Fruit fly (Drosophila melanogaster) whole organism, embryonic: ENCODE measurements around the gene Fdx1.

Experiments
- Adf1 ChIP-seq: fragments of 200-800 bp; sonication (Bioruptor generic); IDR thresholded peaks from 2 replicates; pipeline ENCODE4 v1.3.6; 2022; ENCODE audit warnings: missing biosample characterization, missing genetic modification characterization
- Aef1 ChIP-seq: fragments of 200-800 bp; sonication (Bioruptor generic); IDR thresholded peaks from 3 replicates; pipeline ENCODE4 v1.3.6; 2022; ENCODE audit warnings: missing biosample characterization, missing genetic modification characterization
- CG11695 ChIP-seq: fragments of 200-800 bp; sonication (Bioruptor generic); IDR thresholded peaks from 3 replicates; pipeline ENCODE4 v1.3.6; 2022; ENCODE audit warnings: missing biosample characterization, missing genetic modification characterization
- CG13894 ChIP-seq: fragments of 200-800 bp; sonication (Bioruptor generic); optimal IDR thresholded peaks from 3 replicates; lab custom pipeline; 2018; ENCODE audit warnings: missing biosample characterization, mild to moderate bottlenecking, missing genetic modification characterization, moderate library complexity
- CG14050 ChIP-seq: fragments of 200-800 bp; sonication (Bioruptor generic); IDR thresholded peaks from 3 replicates; pipeline ENCODE4 v1.3.6; 2022; ENCODE audit warnings: missing biosample characterization, missing genetic modification characterization
- CG14667 ChIP-seq: fragments of 200-800 bp; sonication (Bioruptor generic); IDR thresholded peaks from 2 replicates; pipeline ENCODE4 v1.3.6; 2022; ENCODE audit warnings: missing biosample characterization, missing genetic modification characterization
- CG15011 ChIP-seq: fragments of 200-800 bp; sonication (Bioruptor generic); optimal IDR thresholded peaks from 3 replicates; lab custom pipeline; 2018; ENCODE audit warnings: missing biosample characterization, mild to moderate bottlenecking, missing genetic modification characterization
- CG15269 ChIP-seq: fragments of 200-800 bp; sonication (Bioruptor generic); optimal IDR thresholded peaks from 2 replicates; lab custom pipeline; 2018; ENCODE audit warnings: missing biosample characterization, mild to moderate bottlenecking, missing genetic modification characterization, moderate library complexity
- CG16779 ChIP-seq: fragments of 200-800 bp; sonication (Bioruptor generic); IDR thresholded peaks from 2 replicates; pipeline ENCODE4 v1.3.6; 2022; ENCODE audit warnings: missing biosample characterization, missing genetic modification characterization
- CG16815 ChIP-seq: fragments of 200-800 bp; sonication (Bioruptor generic); optimal IDR thresholded peaks from 3 replicates; lab custom pipeline; 2017; ENCODE audit warnings: missing biosample characterization, mild to moderate bottlenecking, missing genetic modification characterization
- CG17612 ChIP-seq: fragments of 200-800 bp; sonication (Bioruptor generic); IDR thresholded peaks from 2 replicates; pipeline ENCODE4 v1.3.6; 2022; ENCODE audit warnings: missing biosample characterization, missing genetic modification characterization
- CG3065 ChIP-seq: fragments of 200-800 bp; sonication (Bioruptor generic); optimal IDR thresholded peaks from 2 replicates; lab custom pipeline; 2016; ENCODE audit warnings: missing biosample characterization, missing genetic modification characterization
- CG3163 ChIP-seq: fragments of 200-800 bp; sonication (Bioruptor generic); optimal IDR thresholded peaks from 3 replicates; lab custom pipeline; 2016; ENCODE audit warnings: missing biosample characterization, missing genetic modification characterization
- CG3995 ChIP-seq: fragments of 200-800 bp; sonication (Bioruptor generic); optimal IDR thresholded peaks from 3 replicates; lab custom pipeline; 2016; ENCODE audit warnings: missing biosample characterization, missing genetic modification characterization
- CG4820 ChIP-seq: fragments of 200-800 bp; sonication (Bioruptor generic); optimal IDR thresholded peaks from 3 replicates; lab custom pipeline; 2016; ENCODE audit warnings: missing biosample characterization, missing genetic modification characterization
- CG5245 ChIP-seq: fragments of 200-800 bp; sonication (Bioruptor generic); optimal IDR thresholded peaks from 3 replicates; lab custom pipeline; 2016; ENCODE audit warnings: missing biosample characterization, missing genetic modification characterization
- CG6765 ChIP-seq: fragments of 200-800 bp; sonication (Bioruptor generic); optimal IDR thresholded peaks from 3 replicates; lab custom pipeline; 2017; ENCODE audit warnings: missing biosample characterization, mild to moderate bottlenecking, missing genetic modification characterization
- CG9609 ChIP-seq: fragments of 200-800 bp; sonication (Bioruptor generic); optimal IDR thresholded peaks from 3 replicates; lab custom pipeline; 2016; ENCODE audit warnings: missing biosample characterization, missing genetic modification characterization
- D ChIP-seq, 2 experiments: fragments of 200-800 bp in 1 of 2; fragments of >200 bp in 1 of 2; sonication (Bioruptor generic) in 1 of 2; optimal IDR thresholded peaks; 2 replicates in 1 of 2; 3 replicates in 1 of 2; lab custom pipeline; 2017; ENCODE audit warnings: mild to moderate bottlenecking in 1 of 2, missing biosample characterization in 1 of 2, missing genetic modification characterization in 1 of 2, missing genetic modification reagents in 1 of 2
- Fer3 ChIP-seq: fragments of 200-800 bp; sonication (Bioruptor generic); optimal IDR thresholded peaks from 2 replicates; lab custom pipeline; 2018; ENCODE audit warnings: missing biosample characterization, mild to moderate bottlenecking, missing genetic modification characterization, moderate library complexity
- HHEX ChIP-seq: fragments of 200-800 bp; sonication (Bioruptor generic); optimal IDR thresholded peaks from 3 replicates; lab custom pipeline; 2017; ENCODE audit warnings: missing biosample characterization, mild to moderate bottlenecking, missing genetic modification characterization, missing genetic modification reagents
- Hr51 ChIP-seq, 2 experiments: fragments of 200-800 bp; sonication (Bioruptor generic); optimal IDR thresholded peaks; 2 replicates in 1 of 2; 3 replicates in 1 of 2; lab custom pipeline; 2016 to 2018; ENCODE audit warnings: missing biosample characterization in 2 of 2, missing genetic modification characterization in 2 of 2, mild to moderate bottlenecking in 1 of 2, moderate library complexity in 1 of 2
- Jarid2 ChIP-seq: fragments of 200-800 bp; sonication (Bioruptor generic); optimal IDR thresholded peaks from 3 replicates; lab custom pipeline; 2017; ENCODE audit warnings: mild to moderate bottlenecking, missing biosample characterization, missing genetic modification reagents, missing genetic modification characterization
- NC2α ChIP-seq: fragments of 200-800 bp; sonication (Bioruptor generic); optimal IDR thresholded peaks from 2 replicates; lab custom pipeline; 2016; ENCODE audit warnings: missing biosample characterization, missing genetic modification characterization
- NK7.1 ChIP-seq: fragments of 200-800 bp; sonication (Bioruptor generic); optimal IDR thresholded peaks from 3 replicates; lab custom pipeline; 2016; ENCODE audit warnings: missing biosample characterization, missing genetic modification characterization
- Nf-YA ChIP-seq: fragments of 200-800 bp; sonication (Bioruptor generic); IDR thresholded peaks from 2 replicates; pipeline ENCODE4 v1.3.6; 2022; ENCODE audit warnings: missing biosample characterization, missing genetic modification characterization
- Nf-YB ChIP-seq: fragments of 200-800 bp; sonication (Bioruptor generic); optimal IDR thresholded peaks from 3 replicates; lab custom pipeline; 2019; ENCODE audit warnings: missing biosample characterization, mild to moderate bottlenecking, missing genetic modification characterization, moderate library complexity
- Poxn ChIP-seq: fragments of 200-800 bp; sonication (Bioruptor generic); IDR thresholded peaks from 2 replicates; pipeline ENCODE4 v1.3.6; 2022; ENCODE audit warnings: missing biosample characterization, missing genetic modification characterization
- Ravus ChIP-seq: fragments of 200-800 bp; sonication (Bioruptor generic); IDR thresholded peaks from 2 replicates; pipeline ENCODE4 v1.3.6; 2022; ENCODE audit warnings: missing biosample characterization, missing genetic modification characterization
- Scr ChIP-seq: fragments of 200-800 bp; sonication (Bioruptor generic); IDR thresholded peaks from 2 replicates; pipeline ENCODE4 v1.3.6; 2022; ENCODE audit warnings: missing biosample characterization, missing genetic modification characterization; ENCODE audit not compliant: partially characterized antibody
- Sox100B ChIP-seq: fragments of 200-800 bp; sonication (Bioruptor generic); optimal IDR thresholded peaks from 3 replicates; lab custom pipeline; 2018; ENCODE audit warnings: missing biosample characterization, mild to moderate bottlenecking, missing genetic modification characterization
- YL-1 ChIP-seq: fragments of 200-800 bp; sonication (Bioruptor generic); optimal IDR thresholded peaks from 3 replicates; lab custom pipeline; 2017; ENCODE audit warnings: missing biosample characterization, mild to moderate bottlenecking, missing genetic modification characterization
- bcd ChIP-seq: fragments of 200-800 bp; sonication (Bioruptor generic); optimal IDR thresholded peaks from 2 replicates; lab custom pipeline; 2017; ENCODE audit warnings: missing biosample characterization, mild to moderate bottlenecking, missing genetic modification characterization
- chinmo ChIP-seq: fragments of 200-800 bp; sonication (Bioruptor generic); IDR thresholded peaks from 4 replicates; pipeline ENCODE4 v1.3.6; 2022; ENCODE audit warnings: missing biosample characterization, missing genetic modification characterization; ENCODE audit not compliant: partially characterized antibody
- chn ChIP-seq: fragments of 200-800 bp; sonication (Bioruptor generic); optimal IDR thresholded peaks from 2 replicates; lab custom pipeline; 2016; ENCODE audit warnings: missing biosample characterization, missing genetic modification characterization
- dpn ChIP-seq, 2 experiments: fragments of 200-800 bp; sonication (Bioruptor generic); optimal IDR thresholded peaks; 3 replicates each; lab custom pipeline; 2016; ENCODE audit warnings: missing biosample characterization in 2 of 2, missing genetic modification characterization in 2 of 2
- fd3F ChIP-seq: fragments of 200-800 bp; sonication (Bioruptor generic); optimal IDR thresholded peaks from 2 replicates; lab custom pipeline; 2018; ENCODE audit warnings: missing biosample characterization, mild to moderate bottlenecking, missing genetic modification characterization, moderate library complexity
- gce ChIP-seq: fragments of 200-800 bp; sonication (Bioruptor generic); IDR thresholded peaks from 3 replicates; pipeline ENCODE4 v1.3.6; 2022; ENCODE audit warnings: missing biosample characterization, missing genetic modification characterization
- gsb-n ChIP-seq: fragments of 200-800 bp; sonication (Bioruptor generic); optimal IDR thresholded peaks from 3 replicates; lab custom pipeline; 2018; ENCODE audit warnings: missing biosample characterization, mild to moderate bottlenecking, missing genetic modification characterization
- luna ChIP-seq: fragments of 200-800 bp; sonication (Bioruptor generic); optimal IDR thresholded peaks from 2 replicates; lab custom pipeline; 2016; ENCODE audit warnings: missing biosample characterization, missing genetic modification characterization
- nau ChIP-seq: fragments of 200-800 bp; sonication (Bioruptor generic); optimal IDR thresholded peaks from 3 replicates; lab custom pipeline; 2017; ENCODE audit warnings: missing biosample characterization, mild to moderate bottlenecking, missing genetic modification characterization, missing genetic modification reagents
- onecut ChIP-seq: fragments of 200-800 bp; sonication (Bioruptor generic); IDR thresholded peaks from 2 replicates; pipeline ENCODE4 v1.3.6; 2022; ENCODE audit warnings: missing biosample characterization, missing genetic modification characterization
- otp ChIP-seq: fragments of 200-800 bp; sonication (Bioruptor generic); IDR thresholded peaks from 3 replicates; pipeline ENCODE4, ENCODE4 v1.3.6; 2022; ENCODE audit warnings: missing biosample characterization, missing genetic modification characterization
- sd ChIP-seq: fragments of 200-800 bp; sonication (Bioruptor generic); optimal IDR thresholded peaks from 3 replicates; lab custom pipeline; 2018; ENCODE audit warnings: missing biosample characterization, mild to moderate bottlenecking, missing genetic modification characterization, moderate library complexity
- sisA ChIP-seq: fragments of 200-800 bp; sonication (Bioruptor generic); IDR thresholded peaks from 2 replicates; pipeline ENCODE4 v1.3.6; 2022; ENCODE audit warnings: missing biosample characterization, missing genetic modification characterization
- ssp ChIP-seq: fragments of 200-800 bp; sonication (Bioruptor generic); IDR thresholded peaks from 2 replicates; pipeline ENCODE4 v1.3.6; 2022; ENCODE audit warnings: missing biosample characterization, missing genetic modification characterization
- tin ChIP-seq: fragments of 200-800 bp; sonication (Bioruptor generic); optimal IDR thresholded peaks from 3 replicates; lab custom pipeline; 2016; ENCODE audit warnings: missing biosample characterization, missing genetic modification characterization
- yki ChIP-seq: fragments of >200 bp; optimal IDR thresholded peaks from 3 replicates; lab custom pipeline; 2018
- zf30C ChIP-seq: fragments of 200-800 bp; sonication (Bioruptor generic); optimal IDR thresholded peaks from 3 replicates; lab custom pipeline; 2018; ENCODE audit warnings: missing biosample characterization, mild to moderate bottlenecking, missing genetic modification characterization

The Fdx1 gene

dm6 chr3L:9373374-9374004 is 2.5 kb upstream of the Fdx1 start (continued):
- TF ChIP-seq Jarid2 (GFP tag; lab: Kevin White, UChicago), result peak; percentile 9
- TF ChIP-seq CG13894 (tag; lab: Kevin White, UChicago), result peak; percentile 61
- no peak for TF ChIP-seq CG3065 (GFP tag; lab: Kevin White, UChicago)
- TF ChIP-seq D (optimal IDR thresholded peaks at IDR 0.05; lab: Kevin White, UChicago), result no peak
- peak; percentile 66 for TF ChIP-seq D (GFP tag; optimal IDR thresholded peaks at IDR 0.05; lab: Kevin White, UChicago)
- no peak for TF ChIP-seq NK7.1
- TF ChIP-seq CG11695 (GFP tag; lab: Robert Waterston, UW), result peak; percentile 89
- peak; percentile 59 for TF ChIP-seq CG14050
- peak; percentile 70 for TF ChIP-seq Fer3 (tag; lab: Kevin White, UChicago)
- peak; percentile 44 for TF ChIP-seq CG5245
- no peak for TF ChIP-seq Poxn (GFP tag; lab: Robert Waterston, UW)
- peak; percentile 56 for TF ChIP-seq nau (GFP tag; lab: Kevin White, UChicago)
- peak in 1 of 2 experiments; percentile 43 for TF ChIP-seq dpn (GFP tag; optimal IDR thresholded peaks at IDR 0.05; lab: Kevin White, UChicago)
- TF ChIP-seq sisA (GFP tag; lab: Robert Waterston, UW), result peak; percentile 72
- peak; percentile 44; the same call in 2 of the 4 replicates for TF ChIP-seq chinmo (GFP tag; lab: Robert Waterston, UW)
- peak; percentile 54 for TF ChIP-seq CG6765
- no peak for TF ChIP-seq CG9609 (GFP tag; lab: Kevin White, UChicago)
- TF ChIP-seq onecut (GFP tag; lab: Robert Waterston, UW), result peak; percentile 40
- TF ChIP-seq CG16815, result no peak
- TF ChIP-seq Sox100B (GFP tag; lab: Kevin White, UChicago), result peak; percentile 72
- 0 out of 3 replicates have a peak, but pooled peaks have one; percentile 62 for TF ChIP-seq gce (GFP tag; lab: Robert Waterston, UW)
- peak; percentile 43 for TF ChIP-seq tin
- 0 out of 2 replicates have a peak, but pooled peaks have one; percentile 24 for TF ChIP-seq CG17612
- TF ChIP-seq luna (GFP tag; lab: Kevin White, UChicago), result no peak
- peak; percentile 28; the same call in 1 of the 2 replicates for TF ChIP-seq Nf-YA (GFP tag; lab: Robert Waterston, UW)
- peak; percentile 6 for TF ChIP-seq chn (GFP tag; lab: Kevin White, UChicago)
- TF ChIP-seq CG14667, result 0 out of 2 replicates have a peak, but pooled peaks have one; percentile 23
- peak; percentile 11; the same call in 1 of the 3 replicates for TF ChIP-seq otp
- no peak for TF ChIP-seq CG3163 (GFP tag; lab: Kevin White, UChicago)
- TF ChIP-seq Adf1 (GFP tag; lab: Robert Waterston, UW), result no peak
- no peak for TF ChIP-seq CG16779
- TF ChIP-seq fd3F, result peak; percentile 4
- peak; percentile 21 for TF ChIP-seq CG15011 (GFP tag; lab: Kevin White, UChicago)
- peak; percentile 77 for TF ChIP-seq HHEX (GFP tag; lab: Kevin White, UChicago)
- TF ChIP-seq Nf-YB, result peak; percentile 30
- peak; percentile 72 for TF ChIP-seq CG15269 (tag; lab: Kevin White, UChicago)
- TF ChIP-seq Aef1 (GFP tag; lab: Robert Waterston, UW), result peak; percentile 45
- peak; percentile 26; the same call in 1 of the 2 replicates for TF ChIP-seq Ravus (GFP tag; lab: Robert Waterston, UW)
- peak; percentile 31; the same call in 1 of the 2 replicates for TF ChIP-seq ssp (GFP tag; lab: Robert Waterston, UW)
- peak; percentile 66 for TF ChIP-seq sd (tag; lab: Kevin White, UChicago)
- TF ChIP-seq NC2α (GFP tag; lab: Kevin White, UChicago), result no peak
- TF ChIP-seq bcd, result peak; percentile 59
- peak; percentile 59 for TF ChIP-seq CG4820 (GFP tag; lab: Kevin White, UChicago)
- TF ChIP-seq gsb-n, result peak; percentile 26
- TF ChIP-seq CG3995, result no peak
- no peak for TF ChIP-seq Scr
- no peak for TF ChIP-seq YL-1 (GFP tag; lab: Kevin White, UChicago)
- no peak for TF ChIP-seq zf30C (GFP tag; lab: Kevin White, UChicago)
- TF ChIP-seq Hr51 (GFP tag; optimal IDR thresholded peaks at IDR 0.05; lab: Kevin White, UChicago), result peak in 1 of 2 experiments; percentile 67
- TF ChIP-seq yki, result peak; percentile 69
